Fruit fly (Drosophila melanogaster) whole organism, adult: ENCODE measurements around the gene CG32152.

Experiments
- CG11617 ChIP-seq: fragments of 200-800 bp; sonication (Bioruptor generic); optimal IDR thresholded peaks from 2 replicates; lab custom pipeline; 2017; ENCODE audit warnings: mild to moderate bottlenecking, missing biosample characterization, missing genetic modification reagents, missing genetic modification characterization
- CG12768 ChIP-seq: fragments of 200-800 bp; sonication (Bioruptor generic); optimal IDR thresholded peaks from 2 replicates; lab custom pipeline; 2017; ENCODE audit warnings: missing biosample characterization, missing genetic modification characterization, mild to moderate bottlenecking, moderate library complexity, missing genetic modification reagents
- CG14711 ChIP-seq: fragments of 200-800 bp; sonication (Bioruptor generic); optimal IDR thresholded peaks from 2 replicates; lab custom pipeline; 2018; ENCODE audit warnings: missing biosample characterization, mild to moderate bottlenecking, missing genetic modification characterization, moderate library complexity
- CG1620 ChIP-seq: fragments of 200-800 bp; sonication (Bioruptor generic); optimal IDR thresholded peaks from 2 replicates; lab custom pipeline; 2016; ENCODE audit warnings: missing biosample characterization, missing genetic modification characterization
- CG33017 ChIP-seq: fragments of 200-800 bp; sonication (Bioruptor generic); optimal IDR thresholded peaks from 2 replicates; lab custom pipeline; 2018; ENCODE audit warnings: missing biosample characterization, mild to moderate bottlenecking, missing genetic modification characterization, moderate library complexity
- CG5204 ChIP-seq: fragments of 200-800 bp; sonication (Bioruptor generic); optimal IDR thresholded peaks from 2 replicates; lab custom pipeline; 2016; ENCODE audit warnings: missing biosample characterization, missing genetic modification characterization
- CG7045 ChIP-seq: fragments of 200-800 bp; sonication (Bioruptor generic); optimal IDR thresholded peaks from 2 replicates; lab custom pipeline; 2017; ENCODE audit warnings: missing biosample characterization, mild to moderate bottlenecking, missing genetic modification characterization
- CG7101 ChIP-seq: fragments of 200-800 bp; sonication (Bioruptor generic); optimal IDR thresholded peaks from 2 replicates; lab custom pipeline; 2018; ENCODE audit warnings: missing biosample characterization, mild to moderate bottlenecking, missing genetic modification characterization, moderate library complexity
- Clk ChIP-seq: fragments of 200-800 bp; sonication (Bioruptor generic); optimal IDR thresholded peaks from 2 replicates; lab custom pipeline; 2017; ENCODE audit warnings: missing biosample characterization, missing genetic modification characterization
- Crg-1 ChIP-seq: fragments of 200-800 bp; sonication (Bioruptor generic); optimal IDR thresholded peaks from 2 replicates; lab custom pipeline; 2016; ENCODE audit warnings: missing biosample characterization, missing genetic modification characterization
- Hr96 ChIP-seq: fragments of 200-800 bp; sonication (Bioruptor generic); optimal IDR thresholded peaks from 2 replicates; lab custom pipeline; 2016; ENCODE audit warnings: missing biosample characterization, missing genetic modification characterization
- Mnt ChIP-seq: fragments of 200-800 bp; sonication (Bioruptor generic); optimal IDR thresholded peaks from 2 replicates; lab custom pipeline; 2016; ENCODE audit warnings: missing biosample characterization, mild to moderate bottlenecking, missing genetic modification characterization
- bab1 ChIP-seq: fragments of 200-800 bp; sonication (Bioruptor generic); optimal IDR thresholded peaks from 3 replicates; lab custom pipeline; 2019; ENCODE audit warnings: missing biosample characterization, mild to moderate bottlenecking, missing genetic modification characterization, moderate library complexity
- cic ChIP-seq: fragments of 200-800 bp; sonication (Bioruptor generic); optimal IDR thresholded peaks from 2 replicates; lab custom pipeline; 2017; ENCODE audit warnings: missing biosample characterization, mild to moderate bottlenecking, missing genetic modification characterization, moderate library complexity
- cnc ChIP-seq, 2 experiments: fragments of >200 bp; optimal IDR thresholded peaks; 2 replicates each; lab custom pipeline; 2017
- kay ChIP-seq: fragments of 200-800 bp; sonication (Bioruptor generic); peaks from one replicate; lab custom pipeline; 2016; ENCODE audit warnings: missing biosample characterization, missing genetic modification characterization, borderline replicate concordance
- ovo ChIP-seq: fragments of 200-800 bp; sonication (Bioruptor generic); optimal IDR thresholded peaks from 2 replicates; lab custom pipeline; 2016; ENCODE audit warnings: missing biosample characterization, missing genetic modification characterization
- pad ChIP-seq: fragments of 200-800 bp; sonication (Bioruptor generic); optimal IDR thresholded peaks from 3 replicates; lab custom pipeline; 2017; ENCODE audit warnings: missing biosample characterization, missing genetic modification characterization, mild to moderate bottlenecking, moderate library complexity, missing genetic modification reagents
- tj ChIP-seq: fragments of 200-800 bp; sonication (Bioruptor generic); optimal IDR thresholded peaks from 3 replicates; lab custom pipeline; 2017; ENCODE audit warnings: missing biosample characterization, mild to moderate bottlenecking, missing genetic modification characterization, moderate library complexity
- toe ChIP-seq: fragments of 200-800 bp; sonication (Bioruptor generic); optimal IDR thresholded peaks from 2 replicates; lab custom pipeline; 2016; ENCODE audit warnings: missing biosample characterization, missing genetic modification characterization

CG32152 gene

DNA sequence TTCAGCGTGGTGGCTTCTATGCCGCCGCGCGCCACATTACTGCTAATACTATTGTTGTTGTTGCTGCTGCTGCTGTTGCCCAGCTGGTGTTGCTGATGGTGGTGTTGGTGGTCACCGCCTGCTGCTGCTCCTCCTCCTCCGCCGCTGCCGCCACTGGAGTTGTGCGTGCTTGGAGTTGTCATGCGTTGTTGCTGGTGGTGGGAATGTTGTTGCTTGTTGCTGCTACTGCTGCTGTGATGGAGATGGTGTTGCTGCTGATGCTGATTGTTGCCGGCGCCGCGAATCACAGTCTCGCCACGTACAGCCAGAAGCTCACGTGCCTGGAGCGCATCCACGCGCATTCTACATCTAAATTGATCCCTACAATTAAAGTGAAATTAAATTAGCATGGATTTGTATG lies 2.3 kb downstream of the CG32152 start:
- TF ChIP-seq kay (no peak), Clk (GFP tag; lab: Kevin White, UChicago) (no peak), cnc (optimal IDR thresholded peaks at IDR 0.05; lab: Kevin White, UChicago) (no peak), ovo (no peak), toe (GFP tag; lab: Kevin White, UChicago) (no peak), CG7045 (no peak), CG14711 (tag; lab: Kevin White, UChicago) (no peak), CG12768 (no peak), CG7101 (tag; lab: Kevin White, UChicago) (no peak), bab1 (GFP tag; lab: Kevin White, UChicago) (no peak), Crg-1 (GFP tag; lab: Kevin White, UChicago) (no peak)

DNA sequence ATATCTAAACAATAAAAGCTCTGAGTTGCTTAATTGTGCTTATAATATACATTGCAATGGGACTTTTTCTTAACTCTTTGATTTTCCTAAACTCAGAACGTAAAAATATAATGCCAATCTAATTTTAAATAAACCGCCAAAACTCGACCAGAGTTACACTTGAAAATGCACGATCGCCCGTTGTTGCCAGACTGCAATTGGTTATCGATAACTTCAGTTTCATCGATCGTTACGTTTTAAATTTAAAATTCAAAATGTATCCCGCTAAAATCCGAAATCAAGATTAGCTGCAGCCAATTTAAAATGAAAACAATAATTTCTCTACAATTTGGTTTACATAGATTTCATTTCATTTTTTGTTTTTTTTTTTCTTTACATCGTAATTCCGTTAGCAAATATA lies 4.7 kb downstream of the CG32152 start:
- TF ChIP-seq tj (no peak), Crg-1 (GFP tag; lab: Kevin White, UChicago) (no peak), CG14711 (tag; lab: Kevin White, UChicago) (peak; percentile 98), kay (no peak), bab1 (GFP tag; lab: Kevin White, UChicago) (peak; percentile 41), cnc (optimal IDR thresholded peaks at IDR 0.05; lab: Kevin White, UChicago) (no peak), CG11617 (GFP tag; lab: Kevin White, UChicago) (no peak), pad (GFP tag; lab: Kevin White, UChicago) (no peak), CG1620 (GFP tag; lab: Kevin White, UChicago) (no peak)

- no peak for TF ChIP-seq cic (GFP tag; lab: Kevin White, UChicago)
- TF ChIP-seq CG12768 = no peak
- no peak for TF ChIP-seq tj
- no peak for TF ChIP-seq CG7101 (tag; lab: Kevin White, UChicago)
- no peak for TF ChIP-seq CG11617 (GFP tag; lab: Kevin White, UChicago)
- TF ChIP-seq Clk (GFP tag; lab: Kevin White, UChicago) = no peak
- TF ChIP-seq Mnt (GFP tag; lab: Kevin White, UChicago) = no peak
- TF ChIP-seq cnc (optimal IDR thresholded peaks at IDR 0.05; lab: Kevin White, UChicago) = no peak
- no peak for TF ChIP-seq CG1620 (GFP tag; lab: Kevin White, UChicago)
- TF ChIP-seq CG14711 (tag; lab: Kevin White, UChicago) = no peak
- no peak for TF ChIP-seq Crg-1 (GFP tag; lab: Kevin White, UChicago)
- no peak for TF ChIP-seq ovo
- no peak for TF ChIP-seq CG33017 (tag; lab: Kevin White, UChicago)
- TF ChIP-seq CG7045 = no peak
- no peak for TF ChIP-seq kay
- no peak for TF ChIP-seq pad (GFP tag; lab: Kevin White, UChicago)
- no peak for TF ChIP-seq Hr96 (GFP tag; lab: Kevin White, UChicago)
- TF ChIP-seq toe (GFP tag; lab: Kevin White, UChicago) = no peak
- no peak for TF ChIP-seq CG5204
- TF ChIP-seq bab1 (GFP tag; lab: Kevin White, UChicago) = no peak
Observed at dm6 chr3L:16137779-16138178, 6.1 kb downstream of the CG32152 start, which contains the start of gene CG5157. Gene CG5157, minus strand, starts transcription at chr3L:16137879.

dm6 chr3L:16136819-16137553 lies 6.8 kb downstream of the CG32152 start:
- TF ChIP-seq CG1620 (GFP tag; lab: Kevin White, UChicago) (no peak), cic (GFP tag; lab: Kevin White, UChicago) (peak; percentile 41), Mnt (GFP tag; lab: Kevin White, UChicago) (no peak)

DNA sequence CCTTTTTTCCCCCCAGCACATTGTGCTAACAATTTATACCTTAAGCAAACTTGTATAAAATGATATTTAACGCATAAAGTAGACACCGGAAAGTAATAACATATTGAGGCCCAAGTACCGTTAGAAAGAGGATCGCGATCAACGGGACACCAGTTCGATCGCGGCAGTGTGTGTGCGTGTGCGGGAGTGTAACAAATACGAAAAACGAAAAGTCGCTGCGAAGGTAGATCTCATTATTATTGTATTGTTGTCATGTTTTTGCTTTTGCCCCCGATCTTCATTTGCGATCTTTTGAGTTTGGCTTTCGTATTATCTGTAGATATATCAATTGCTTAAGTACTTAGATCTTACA lies 11.8 kb downstream of the CG32152 start:
- no peak for TF ChIP-seq tj
- no peak for TF ChIP-seq cic (GFP tag; lab: Kevin White, UChicago)
- TF ChIP-seq Mnt (GFP tag; lab: Kevin White, UChicago) = no peak
- no peak for TF ChIP-seq CG33017 (tag; lab: Kevin White, UChicago)
- no peak for TF ChIP-seq CG14711 (tag; lab: Kevin White, UChicago)
- no peak for TF ChIP-seq kay
- TF ChIP-seq cnc (optimal IDR thresholded peaks at IDR 0.05; lab: Kevin White, UChicago) = no peak
- TF ChIP-seq Crg-1 (GFP tag; lab: Kevin White, UChicago) = no peak

DNA sequence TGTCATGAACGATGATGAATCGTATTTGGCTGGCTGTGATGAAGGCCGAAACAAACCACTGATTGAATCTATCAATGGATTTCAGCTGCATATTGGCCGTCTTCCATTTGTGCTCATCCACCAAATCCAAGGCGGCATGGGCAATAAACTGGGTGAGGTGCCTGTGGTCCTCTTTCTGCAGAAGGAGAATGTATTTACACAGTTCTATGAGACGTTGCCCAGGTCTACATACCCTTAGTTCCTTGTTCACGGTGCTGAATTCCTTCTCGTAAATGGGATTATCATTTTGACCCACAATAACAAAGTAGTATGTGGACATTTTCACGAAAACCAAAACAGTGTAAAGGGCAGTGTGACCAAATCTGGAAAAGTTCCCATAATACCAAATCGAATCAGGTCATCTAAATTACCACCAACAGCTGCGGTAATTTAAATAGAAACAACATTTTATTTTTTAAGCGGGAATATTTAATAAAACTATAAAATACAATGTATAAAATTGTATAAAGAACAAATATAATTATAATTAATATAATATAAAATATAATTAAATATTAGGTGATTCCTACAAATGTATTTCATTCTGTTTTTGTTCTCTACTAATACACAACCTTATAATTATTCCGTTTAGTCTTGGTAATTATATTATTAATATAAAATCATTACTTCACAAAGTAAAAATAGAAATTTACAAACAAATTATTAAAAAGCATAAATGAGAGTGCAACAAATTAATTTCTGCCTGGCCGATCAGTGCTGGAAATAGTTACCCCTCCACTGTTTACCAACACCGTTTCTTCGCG lies 12.4 kb downstream of the CG32152 start, which contains the start of the genes Trs20 and elg1:
Gene Trs20, minus strand, starts transcription at position 369 of the 803 bp plus-strand sequence.
Gene elg1, plus strand, starts transcription at position 765 of the 803 bp plus-strand sequence.
- TF ChIP-seq Mnt (GFP tag; lab: Kevin White, UChicago) (peak; percentile 73), pad (GFP tag; lab: Kevin White, UChicago) (peak; percentile 81), cic (GFP tag; lab: Kevin White, UChicago) (peak; percentile 24), kay (no peak), Crg-1 (GFP tag; lab: Kevin White, UChicago) (peak; percentile 82), Hr96 (GFP tag; lab: Kevin White, UChicago) (no peak), CG12768 (peak; percentile 81), CG7045 (peak; percentile 56), CG7101 (tag; lab: Kevin White, UChicago) (peak; percentile 79), ovo (peak; percentile 58), Clk (GFP tag; lab: Kevin White, UChicago) (no peak), CG11617 (GFP tag; lab: Kevin White, UChicago) (peak; percentile 67), tj (peak; percentile 37), cnc (optimal IDR thresholded peaks at IDR 0.05; lab: Kevin White, UChicago) (no peak), bab1 (GFP tag; lab: Kevin White, UChicago) (no peak), CG14711 (tag; lab: Kevin White, UChicago) (peak; percentile 71), CG5204 (no peak), CG33017 (tag; lab: Kevin White, UChicago) (peak; percentile 72), CG1620 (GFP tag; lab: Kevin White, UChicago) (peak; percentile 38), toe (GFP tag; lab: Kevin White, UChicago) (no peak)
